Fruit fly (Drosophila melanogaster) whole organism, embryonic: ENCODE data around the gene CG42366.
A peak's percentile ranks its signal among the peaks of the same experiment; 100 is the strongest.

Experiments
- CG10565 ChIP-seq: fragments of 200-800 bp; sonication (Bioruptor generic); optimal IDR thresholded peaks from 3 replicates; lab custom pipeline; 2016; ENCODE audit warnings: missing biosample characterization, mild to moderate bottlenecking, missing genetic modification characterization
- CG11247 ChIP-seq: fragments of 200-800 bp; sonication (Bioruptor generic); IDR thresholded peaks from 2 replicates; pipeline ENCODE4 v1.3.6; 2022; ENCODE audit warnings: missing biosample characterization, missing genetic modification characterization
- CG11504 ChIP-seq: fragments of 200-800 bp; sonication (Bioruptor generic); optimal IDR thresholded peaks from 3 replicates; lab custom pipeline; 2019; ENCODE audit warnings: missing biosample characterization, mild to moderate bottlenecking, missing genetic modification characterization, moderate library complexity
- CG2202 ChIP-seq: fragments of 200-800 bp; sonication (Bioruptor generic); optimal IDR thresholded peaks from 2 replicates; lab custom pipeline; 2018; ENCODE audit warnings: missing biosample characterization, mild to moderate bottlenecking, missing genetic modification characterization
- CG31365 ChIP-seq: fragments of 200-800 bp; sonication (Bioruptor generic); optimal IDR thresholded peaks from 2 replicates; lab custom pipeline; 2018; ENCODE audit warnings: missing biosample characterization, mild to moderate bottlenecking, missing genetic modification characterization
- CG32772 ChIP-seq: fragments of 200-800 bp; sonication (Bioruptor generic); IDR thresholded peaks from 2 replicates; pipeline ENCODE4 v1.3.6; 2022; ENCODE audit warnings: missing biosample characterization, missing genetic modification characterization
- CG4617 ChIP-seq: fragments of 200-800 bp; sonication (Bioruptor generic); optimal IDR thresholded peaks from 3 replicates; lab custom pipeline; 2016; ENCODE audit warnings: missing biosample characterization, missing genetic modification characterization, borderline replicate concordance
- CG6654 ChIP-seq: fragments of 200-800 bp; sonication (Bioruptor generic); optimal IDR thresholded peaks from 2 replicates; lab custom pipeline; 2017; ENCODE audit warnings: missing biosample characterization, mild to moderate bottlenecking, missing genetic modification characterization
- CG7786 ChIP-seq: fragments of 200-800 bp; sonication (Bioruptor generic); optimal IDR thresholded peaks from 2 replicates; lab custom pipeline; 2016; ENCODE audit warnings: missing biosample characterization, missing genetic modification characterization
- CG9437 ChIP-seq: fragments of 200-800 bp; sonication (Bioruptor generic); optimal IDR thresholded peaks from 2 replicates; lab custom pipeline; 2018; ENCODE audit warnings: missing biosample characterization, mild to moderate bottlenecking, missing genetic modification characterization
- CG9609 ChIP-seq: fragments of 200-800 bp; sonication (Bioruptor generic); optimal IDR thresholded peaks from 3 replicates; lab custom pipeline; 2016; ENCODE audit warnings: missing biosample characterization, missing genetic modification characterization
- Camta ChIP-seq: fragments of 200-800 bp; sonication (Bioruptor generic); optimal IDR thresholded peaks from 2 replicates; lab custom pipeline; 2016; ENCODE audit warnings: missing biosample characterization, missing genetic modification characterization
- Chrac-16 ChIP-seq: fragments of 200-800 bp; sonication (Bioruptor generic); optimal IDR thresholded peaks from 3 replicates; lab custom pipeline; 2016; ENCODE audit warnings: missing biosample characterization, missing genetic modification characterization
- E2f2 ChIP-seq: fragments of 200-800 bp; sonication (Bioruptor generic); IDR thresholded peaks from 2 replicates; pipeline ENCODE4 v1.3.6; 2022; ENCODE audit warnings: missing biosample characterization, missing genetic modification characterization
- ERR ChIP-seq: fragments of 200-800 bp; sonication (Bioruptor generic); optimal IDR thresholded peaks from 2 replicates; lab custom pipeline; 2016; ENCODE audit warnings: missing biosample characterization, missing genetic modification characterization
- Gsc ChIP-seq: fragments of 200-800 bp; sonication (Bioruptor generic); IDR thresholded peaks from 2 replicates; pipeline ENCODE4 v1.3.6; 2022; ENCODE audit warnings: missing biosample characterization, missing genetic modification characterization
- HHEX ChIP-seq: fragments of 200-800 bp; sonication (Bioruptor generic); optimal IDR thresholded peaks from 3 replicates; lab custom pipeline; 2017; ENCODE audit warnings: missing biosample characterization, mild to moderate bottlenecking, missing genetic modification characterization, missing genetic modification reagents
- Lim3 ChIP-seq: fragments of 200-800 bp; sonication (Bioruptor generic); IDR thresholded peaks from 2 replicates; pipeline ENCODE4 v1.3.6; 2022; ENCODE audit warnings: missing biosample characterization, missing genetic modification characterization
- Med ChIP-seq: fragments of 200-800 bp; sonication (Bioruptor generic); peaks from one replicate; lab custom pipeline; 2016; ENCODE audit warnings: missing biosample characterization, missing genetic modification characterization, mild to moderate bottlenecking, inconsistent platforms, moderate library complexity
- NFAT ChIP-seq: fragments of 200-800 bp; sonication (Bioruptor generic); IDR thresholded peaks from 2 replicates; pipeline ENCODE4 v1.3.6; 2022; ENCODE audit warnings: missing biosample characterization, missing genetic modification characterization
- Neu2 ChIP-seq: fragments of 200-800 bp; sonication (Bioruptor generic); optimal IDR thresholded peaks from 3 replicates; lab custom pipeline; 2016; ENCODE audit warnings: missing biosample characterization, missing genetic modification characterization, borderline replicate concordance
- Nf-YC ChIP-seq: fragments of 200-800 bp; optimal IDR thresholded peaks from 3 replicates; lab custom pipeline; 2019; ENCODE audit warnings: missing biosample characterization, mild to moderate bottlenecking, missing genetic modification characterization, moderate library complexity
- Sin3A ChIP-seq: fragments of >200 bp; optimal IDR thresholded peaks from 2 replicates; lab custom pipeline; 2018
- Six4 ChIP-seq: fragments of 200-800 bp; sonication (Bioruptor generic); optimal IDR thresholded peaks from 2 replicates; lab custom pipeline; 2016; ENCODE audit warnings: missing biosample characterization, missing genetic modification characterization
- Usf ChIP-seq: fragments of 200-800 bp; sonication (Bioruptor generic); optimal IDR thresholded peaks from 2 replicates; lab custom pipeline; 2017; ENCODE audit warnings: missing genotype, missing biosample characterization, missing genetic modification characterization
- ab ChIP-seq: fragments of 200-800 bp; sonication (Bioruptor generic); optimal IDR thresholded peaks from 2 replicates; lab custom pipeline; 2016; ENCODE audit warnings: missing biosample characterization, missing genetic modification characterization
- ato ChIP-seq: fragments of 200-800 bp; sonication (Bioruptor generic); IDR thresholded peaks from 2 replicates; pipeline ENCODE4 v1.3.6; 2022; ENCODE audit warnings: missing biosample characterization, missing genetic modification characterization; ENCODE audit not compliant: partially characterized antibody
- chm ChIP-seq: fragments of 200-800 bp; sonication (Bioruptor generic); IDR thresholded peaks from 2 replicates; pipeline ENCODE4 v1.3.6; 2022; ENCODE audit warnings: missing biosample characterization, missing genetic modification characterization
- corto ChIP-seq: fragments of 200-800 bp; sonication (Bioruptor generic); optimal IDR thresholded peaks from 2 replicates; lab custom pipeline; 2016; ENCODE audit warnings: missing biosample characterization, mild to moderate bottlenecking, missing genetic modification characterization, moderate library complexity
- dati ChIP-seq: fragments of 200-800 bp; sonication (Bioruptor generic); IDR thresholded peaks from 2 replicates; pipeline ENCODE4 v1.3.6; 2022; ENCODE audit warnings: missing biosample characterization, missing genetic modification characterization
- dm ChIP-seq: fragments of 200-800 bp; sonication (Bioruptor generic); optimal IDR thresholded peaks from 3 replicates; lab custom pipeline; 2016; ENCODE audit warnings: missing biosample characterization, missing genetic modification characterization
- fd64A ChIP-seq: fragments of 200-800 bp; sonication (Bioruptor generic); optimal IDR thresholded peaks from 3 replicates; lab custom pipeline; 2018; ENCODE audit warnings: missing biosample characterization, mild to moderate bottlenecking, missing genetic modification characterization
- gcm2 ChIP-seq: fragments of 200-800 bp; sonication (Bioruptor generic); optimal IDR thresholded peaks from 2 replicates; lab custom pipeline; 2016; ENCODE audit warnings: missing biosample characterization, missing genetic modification characterization
- gro ChIP-seq: fragments of 200-800 bp; sonication (Bioruptor generic); optimal IDR thresholded peaks from 2 replicates; lab custom pipeline; 2016; ENCODE audit warnings: missing biosample characterization, missing genetic modification characterization
- gsb-n ChIP-seq: fragments of 200-800 bp; sonication (Bioruptor generic); optimal IDR thresholded peaks from 3 replicates; lab custom pipeline; 2018; ENCODE audit warnings: missing biosample characterization, mild to moderate bottlenecking, missing genetic modification characterization
- ind ChIP-seq: fragments of 200-800 bp; sonication (Bioruptor generic); optimal IDR thresholded peaks from 3 replicates; lab custom pipeline; 2016; ENCODE audit warnings: missing biosample characterization, missing genetic modification characterization
- insv ChIP-seq, 2 experiments: fragments of 200-800 bp; sonication (Bioruptor generic); optimal IDR thresholded peaks; 3 replicates each; lab custom pipeline; 2016 to 2018; ENCODE audit warnings: missing biosample characterization in 2 of 2, missing genetic modification characterization in 2 of 2
- jigr1 ChIP-seq: fragments of 200-800 bp; sonication (Bioruptor generic); IDR thresholded peaks from 3 replicates; pipeline ENCODE4 v1.3.6; 2022; ENCODE audit warnings: missing biosample characterization, missing genetic modification characterization
- kah ChIP-seq: fragments of 200-800 bp; sonication (Bioruptor generic); optimal IDR thresholded peaks from 2 replicates; lab custom pipeline; 2018; ENCODE audit warnings: missing biosample characterization, mild to moderate bottlenecking, missing genetic modification characterization
- klu ChIP-seq: fragments of 200-800 bp; sonication (Bioruptor generic); IDR thresholded peaks from 2 replicates; pipeline ENCODE4 v1.3.6; 2022; ENCODE audit warnings: missing biosample characterization, missing genetic modification characterization
- kni ChIP-seq: fragments of 200-800 bp; sonication (Bioruptor generic); optimal IDR thresholded peaks from 3 replicates; lab custom pipeline; 2017; ENCODE audit warnings: mild to moderate bottlenecking, missing biosample characterization, missing genetic modification reagents, missing genetic modification characterization
- nau ChIP-seq: fragments of 200-800 bp; sonication (Bioruptor generic); optimal IDR thresholded peaks from 3 replicates; lab custom pipeline; 2017; ENCODE audit warnings: missing biosample characterization, mild to moderate bottlenecking, missing genetic modification characterization, missing genetic modification reagents
- oc ChIP-seq: fragments of 200-800 bp; sonication (Bioruptor generic); optimal IDR thresholded peaks from 2 replicates; lab custom pipeline; 2018; ENCODE audit warnings: missing biosample characterization, mild to moderate bottlenecking, missing genetic modification characterization, moderate library complexity
- pzg ChIP-seq: fragments of 200-800 bp; sonication (Bioruptor generic); optimal IDR thresholded peaks from 3 replicates; lab custom pipeline; 2018; ENCODE audit warnings: missing biosample characterization, mild to moderate bottlenecking, missing genetic modification characterization, moderate library complexity
- row ChIP-seq: fragments of 200-800 bp; sonication (Bioruptor generic); IDR thresholded peaks from 3 replicates; pipeline ENCODE4 v1.3.6; 2022; ENCODE audit warnings: missing biosample characterization, missing genetic modification characterization
- sima ChIP-seq: fragments of 200-800 bp; sonication (Bioruptor generic); optimal IDR thresholded peaks from 2 replicates; lab custom pipeline; 2016; ENCODE audit warnings: missing biosample characterization, missing genetic modification characterization
- tio ChIP-seq: fragments of 200-800 bp; sonication (Bioruptor generic); optimal IDR thresholded peaks from 2 replicates; lab custom pipeline; 2017; ENCODE audit warnings: missing biosample characterization, missing genetic modification characterization, inconsistent platforms
- trem ChIP-seq: fragments of 200-800 bp; optimal IDR thresholded peaks from 3 replicates; lab custom pipeline; 2019; ENCODE audit warnings: missing biosample characterization, mild to moderate bottlenecking, missing genetic modification characterization, moderate library complexity
- vvl ChIP-seq: fragments of 200-800 bp; sonication (Bioruptor generic); IDR thresholded peaks from 2 replicates; pipeline ENCODE4 v1.3.6; 2022; ENCODE audit warnings: missing biosample characterization, missing genetic modification characterization
- z ChIP-seq: fragments of 200-800 bp; sonication (Bioruptor generic); IDR thresholded peaks from 3 replicates; pipeline ENCODE4 v1.3.6; 2022; ENCODE audit warnings: missing biosample characterization, missing genetic modification characterization

The CG42366 gene

DNA sequence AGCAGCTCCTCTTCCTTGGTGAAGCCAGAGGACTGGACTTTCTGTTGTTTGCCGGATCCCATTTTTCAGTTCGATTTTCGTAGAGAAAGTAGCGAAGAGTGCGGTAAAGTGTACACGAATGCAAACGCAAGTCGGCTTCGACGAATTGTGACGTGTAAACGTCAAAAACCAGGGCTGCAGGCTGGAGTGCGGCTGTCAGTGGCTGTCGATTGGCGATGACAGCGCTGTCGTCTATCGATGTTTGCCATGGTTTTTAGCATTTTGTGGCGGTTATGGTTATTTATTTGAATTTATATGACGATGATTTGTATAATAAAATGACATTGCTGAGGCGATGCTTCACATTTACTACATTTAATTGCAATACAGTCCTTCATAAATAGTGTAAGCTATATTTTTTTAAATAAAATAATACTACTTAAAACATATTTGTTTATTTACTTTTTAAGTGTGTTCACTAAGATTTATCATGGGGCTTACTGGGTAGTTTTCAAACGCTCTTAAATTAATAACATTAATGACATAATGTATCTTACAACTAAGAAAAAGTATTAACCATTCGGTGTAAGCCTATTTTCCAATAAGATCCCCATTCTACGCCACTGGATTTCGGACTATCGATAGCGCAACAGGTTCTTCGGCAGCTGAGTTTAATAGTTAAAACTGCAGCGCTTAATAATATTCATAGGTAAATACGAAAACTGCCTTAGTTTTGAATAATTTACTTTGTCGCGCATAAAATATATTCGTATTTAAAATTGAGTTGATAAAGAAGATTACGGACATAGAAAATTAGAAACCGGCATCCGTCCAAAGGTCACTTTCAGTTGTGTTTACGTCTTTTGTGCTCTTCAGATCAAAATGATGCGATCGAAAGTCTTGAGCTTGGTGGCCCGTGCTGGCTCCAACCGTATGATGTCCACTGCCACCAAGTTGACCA is 6.7 kb upstream of the CG42366 start, which contains the start of the genes CG5885 and CG4598:
Gene CG5885, minus strand, starts transcription at position 311 of the 940 bp plus-strand sequence.
Gene CG4598, plus strand, starts transcription at position 599 of the 940 bp plus-strand sequence.
- TF ChIP-seq CG9437 (GFP tag; lab: Kevin White, UChicago) (peak; percentile 53), HHEX (GFP tag; lab: Kevin White, UChicago) (peak; percentile 38), kni (GFP tag; lab: Kevin White, UChicago) (no peak), ab (GFP tag; lab: Kevin White, UChicago) (no peak), Gsc (GFP tag; lab: Robert Waterston, UW) (no peak), Nf-YC (tag; lab: Kevin White, UChicago) (peak; percentile 67), CG2202 (peak; percentile 47), Med (GFP tag; lab: Kevin White, UChicago) (peak; percentile 85), E2f2 (GFP tag; lab: Robert Waterston, UW) (peak; percentile 95), ERR (no peak), ind (peak; percentile 59), Six4 (GFP tag; lab: Kevin White, UChicago) (no peak), CG4617 (GFP tag; lab: Kevin White, UChicago) (peak; percentile 48), CG10565 (GFP tag; lab: Kevin White, UChicago) (no peak), pzg (GFP tag; lab: Kevin White, UChicago) (peak; percentile 90), dati (GFP tag; lab: Robert Waterston, UW) (no peak), z (GFP tag; lab: Robert Waterston, UW) (no peak), dm (GFP tag; lab: Kevin White, UChicago) (no peak), CG11504 (peak; percentile 84), gcm2 (GFP tag; lab: Kevin White, UChicago) (peak; percentile 25), Camta (GFP tag; lab: Kevin White, UChicago) (no peak), gro (GFP tag; lab: Kevin White, UChicago) (no peak), CG31365 (no peak), klu (GFP tag; lab: Robert Waterston, UW) (no peak; the same call in 1 of the 2 replicates), Neu2 (no peak), oc (tag; lab: Kevin White, UChicago) (no peak), ato (GFP tag; lab: Robert Waterston, UW) (peak; percentile 51; the same call in 1 of the 2 replicates), kah (GFP tag; lab: Kevin White, UChicago) (peak; percentile 59), nau (GFP tag; lab: Kevin White, UChicago) (no peak), CG6654 (GFP tag; lab: Kevin White, UChicago) (no peak), vvl (GFP tag; lab: Robert Waterston, UW) (peak; percentile 81), CG11247 (GFP tag; lab: Robert Waterston, UW) (no peak; the same call in 1 of the 2 replicates), Sin3A (lab: Kevin White, UChicago) (peak; percentile 46), Chrac-16 (peak; percentile 70), chm (GFP tag; lab: Robert Waterston, UW) (peak; percentile 61), CG32772 (peak; percentile 28; the same call in 1 of the 2 replicates), fd64A (GFP tag; lab: Kevin White, UChicago) (no peak), trem (peak; percentile 23), tio (GFP tag; lab: Kevin White, UChicago) (no peak), insv (GFP tag; optimal IDR thresholded peaks at IDR 0.05; lab: Kevin White, UChicago) (peak in 1 of 2 experiments; percentile 82), CG9609 (no peak), corto (GFP tag; lab: Kevin White, UChicago) (no peak), CG7786 (GFP tag; lab: Kevin White, UChicago) (peak; percentile 41), NFAT (GFP tag; lab: Robert Waterston, UW) (peak; percentile 50), sima (GFP tag; lab: Kevin White, UChicago) (no peak), Lim3 (GFP tag; lab: Robert Waterston, UW) (no peak), jigr1 (GFP tag; lab: Robert Waterston, UW) (no peak), Usf (GFP tag; lab: Kevin White, UChicago) (no peak), gsb-n (tag; lab: Kevin White, UChicago) (peak; percentile 73), row (GFP tag; lab: Robert Waterston, UW) (peak; percentile 81)
